Fruit fly (Drosophila melanogaster) whole organism, embryonic: ENCODE results near the gene orb.

Experiments
- CG10274 ChIP-seq: fragments of 200-800 bp; sonication (Bioruptor generic); optimal IDR thresholded peaks from 3 replicates; lab custom pipeline; 2017; ENCODE audit warnings: missing biosample characterization, mild to moderate bottlenecking, missing genetic modification characterization
- CG10431 ChIP-seq: fragments of 200-800 bp; sonication (Bioruptor generic); optimal IDR thresholded peaks from 3 replicates; lab custom pipeline; 2018; ENCODE audit warnings: missing biosample characterization, mild to moderate bottlenecking, missing genetic modification characterization
- CG10462 ChIP-seq: fragments of 200-800 bp; sonication (Bioruptor generic); optimal IDR thresholded peaks from 2 replicates; lab custom pipeline; 2016; ENCODE audit warnings: missing biosample characterization, missing genetic modification characterization
- CG10959 ChIP-seq: fragments of 200-800 bp; sonication (Bioruptor generic); IDR thresholded peaks from 2 replicates; pipeline ENCODE4 v1.3.6; 2022; ENCODE audit warnings: missing biosample characterization, missing genetic modification characterization
- CG10979 ChIP-seq: fragments of 200-800 bp; sonication (Bioruptor generic); optimal IDR thresholded peaks from 2 replicates; lab custom pipeline; 2018; ENCODE audit warnings: missing biosample characterization, mild to moderate bottlenecking, missing genetic modification characterization, moderate library complexity
- CG11085 ChIP-seq: fragments of 200-800 bp; sonication (Bioruptor generic); IDR thresholded peaks from 2 replicates; pipeline ENCODE4 v1.3.6; 2022; ENCODE audit warnings: missing biosample characterization, missing genetic modification characterization
- CG12391 ChIP-seq: fragments of 200-800 bp; sonication (Bioruptor generic); optimal IDR thresholded peaks from 3 replicates; lab custom pipeline; 2018; ENCODE audit warnings: missing biosample characterization, mild to moderate bottlenecking, missing genetic modification characterization, moderate library complexity
- CG12769 ChIP-seq: fragments of 200-800 bp; sonication (Bioruptor generic); optimal IDR thresholded peaks from 2 replicates; lab custom pipeline; 2019; ENCODE audit warnings: missing biosample characterization, mild to moderate bottlenecking, missing genetic modification characterization, moderate library complexity
- CG13775 ChIP-seq: fragments of 200-800 bp; sonication (Bioruptor generic); optimal IDR thresholded peaks from 3 replicates; lab custom pipeline; 2017; ENCODE audit warnings: missing biosample characterization, mild to moderate bottlenecking, missing genetic modification characterization
- CG14710 ChIP-seq: fragments of 200-800 bp; sonication (Bioruptor generic); optimal IDR thresholded peaks from 3 replicates; lab custom pipeline; 2019; ENCODE audit warnings: missing biosample characterization, mild to moderate bottlenecking, missing genetic modification characterization, moderate library complexity
- CG16815 ChIP-seq: fragments of 200-800 bp; sonication (Bioruptor generic); optimal IDR thresholded peaks from 3 replicates; lab custom pipeline; 2017; ENCODE audit warnings: missing biosample characterization, mild to moderate bottlenecking, missing genetic modification characterization
- CG17361 ChIP-seq: fragments of 200-800 bp; sonication (Bioruptor generic); IDR thresholded peaks from 3 replicates; pipeline ENCODE4 v1.3.6; 2022; ENCODE audit warnings: missing biosample characterization, missing genetic modification characterization
- CG18764 ChIP-seq: fragments of 200-800 bp; sonication (Bioruptor generic); optimal IDR thresholded peaks from 3 replicates; lab custom pipeline; 2016; ENCODE audit warnings: missing biosample characterization, missing genetic modification characterization
- CG2875 ChIP-seq: fragments of 200-800 bp; sonication (Bioruptor generic); optimal IDR thresholded peaks from 2 replicates; lab custom pipeline; 2017; ENCODE audit warnings: missing biosample characterization, mild to moderate bottlenecking, missing genetic modification characterization, missing genetic modification reagents
- CG30020 ChIP-seq: fragments of 200-800 bp; optimal IDR thresholded peaks from 2 replicates; lab custom pipeline; 2019; ENCODE audit warnings: missing biosample characterization, mild to moderate bottlenecking, missing genetic modification characterization, moderate library complexity
- CG3281 ChIP-seq: fragments of 200-800 bp; sonication (Bioruptor generic); optimal IDR thresholded peaks from 3 replicates; lab custom pipeline; 2017; ENCODE audit warnings: missing biosample characterization, mild to moderate bottlenecking, missing genetic modification characterization
- CG3407 ChIP-seq: fragments of 200-800 bp; sonication (Bioruptor generic); optimal IDR thresholded peaks from 2 replicates; lab custom pipeline; 2018; ENCODE audit warnings: missing biosample characterization, mild to moderate bottlenecking, missing genetic modification characterization
- CG4360 ChIP-seq: fragments of 200-800 bp; sonication (Bioruptor generic); IDR thresholded peaks from 2 replicates; pipeline ENCODE4 v1.3.6; 2022; ENCODE audit warnings: missing biosample characterization, missing genetic modification characterization
- CG4820 ChIP-seq: fragments of 200-800 bp; sonication (Bioruptor generic); optimal IDR thresholded peaks from 3 replicates; lab custom pipeline; 2016; ENCODE audit warnings: missing biosample characterization, missing genetic modification characterization
- CG6272 ChIP-seq: fragments of 200-800 bp; sonication (Bioruptor generic); IDR thresholded peaks from 2 replicates; pipeline ENCODE4 v1.3.6; 2022; ENCODE audit warnings: missing biosample characterization, missing genetic modification characterization
- CG7271 ChIP-seq: fragments of 200-800 bp; sonication (Bioruptor generic); optimal IDR thresholded peaks from 2 replicates; lab custom pipeline; 2018; ENCODE audit warnings: missing biosample characterization, mild to moderate bottlenecking, missing genetic modification characterization, moderate library complexity
- CG7745 ChIP-seq: fragments of 200-800 bp; sonication (Bioruptor generic); optimal IDR thresholded peaks from 2 replicates; lab custom pipeline; 2018; ENCODE audit warnings: missing biosample characterization, mild to moderate bottlenecking, missing genetic modification characterization, moderate library complexity
- CG8388 ChIP-seq: fragments of 200-800 bp; sonication (Bioruptor generic); optimal IDR thresholded peaks from 2 replicates; lab custom pipeline; 2019; ENCODE audit warnings: missing biosample characterization, mild to moderate bottlenecking, missing genetic modification characterization, moderate library complexity
- Camta ChIP-seq: fragments of 200-800 bp; sonication (Bioruptor generic); optimal IDR thresholded peaks from 2 replicates; lab custom pipeline; 2016; ENCODE audit warnings: missing biosample characterization, missing genetic modification characterization
- Dref ChIP-seq: fragments of 200-800 bp; sonication (Bioruptor generic); IDR thresholded peaks from 2 replicates; pipeline ENCODE4 v1.3.6; 2022; ENCODE audit warnings: missing biosample characterization, missing genetic modification characterization
- Eip74EF ChIP-seq, 2 experiments: fragments of 200-800 bp in 1 of 2; fragments of >200 bp in 1 of 2; sonication (Bioruptor generic) in 1 of 2; optimal IDR thresholded peaks; 2 replicates each; lab custom pipeline; 2017 to 2019; ENCODE audit warnings: missing biosample characterization in 2 of 2, missing genetic modification characterization in 2 of 2, mild to moderate bottlenecking in 1 of 2, moderate library complexity in 1 of 2
- Hsf ChIP-seq: fragments of 200-800 bp; sonication (Bioruptor generic); optimal IDR thresholded peaks from 3 replicates; lab custom pipeline; 2016; ENCODE audit warnings: missing biosample characterization, missing genetic modification characterization
- MTF-1 ChIP-seq: fragments of 200-800 bp; sonication (Bioruptor generic); optimal IDR thresholded peaks from 2 replicates; lab custom pipeline; 2018; ENCODE audit warnings: missing biosample characterization, mild to moderate bottlenecking, missing genetic modification characterization, borderline replicate concordance
- Mad ChIP-seq: fragments of 200-800 bp; sonication (Bioruptor generic); optimal IDR thresholded peaks from 2 replicates; lab custom pipeline; 2016; ENCODE audit warnings: missing biosample characterization, missing genetic modification characterization
- NK7.1 ChIP-seq: fragments of 200-800 bp; sonication (Bioruptor generic); optimal IDR thresholded peaks from 3 replicates; lab custom pipeline; 2016; ENCODE audit warnings: missing biosample characterization, missing genetic modification characterization
- Nf-YB ChIP-seq: fragments of 200-800 bp; sonication (Bioruptor generic); optimal IDR thresholded peaks from 3 replicates; lab custom pipeline; 2019; ENCODE audit warnings: missing biosample characterization, mild to moderate bottlenecking, missing genetic modification characterization, moderate library complexity
- Sox102F ChIP-seq: fragments of 200-800 bp; sonication (Bioruptor generic); optimal IDR thresholded peaks from 2 replicates; lab custom pipeline; 2018; ENCODE audit warnings: missing biosample characterization, mild to moderate bottlenecking, missing genetic modification characterization, moderate library complexity
- amos ChIP-seq: fragments of 200-800 bp; sonication (Bioruptor generic); IDR thresholded peaks from 2 replicates; pipeline ENCODE4 v1.3.6; 2022; ENCODE audit warnings: missing biosample characterization, missing genetic modification characterization; ENCODE audit not compliant: partially characterized antibody
- ara ChIP-seq: fragments of 200-800 bp; sonication (Bioruptor generic); IDR thresholded peaks from 2 replicates; pipeline ENCODE4 v1.3.6; 2022; ENCODE audit warnings: missing biosample characterization, missing genetic modification characterization
- ato ChIP-seq: fragments of 200-800 bp; sonication (Bioruptor generic); IDR thresholded peaks from 2 replicates; pipeline ENCODE4 v1.3.6; 2022; ENCODE audit warnings: missing biosample characterization, missing genetic modification characterization; ENCODE audit not compliant: partially characterized antibody
- cas ChIP-seq: fragments of 200-800 bp; sonication (Bioruptor generic); IDR thresholded peaks from 2 replicates; pipeline ENCODE4 v1.3.6; 2022; ENCODE audit warnings: missing biosample characterization, missing genetic modification characterization
- dmrt11E ChIP-seq: fragments of 200-800 bp; sonication (Bioruptor generic); optimal IDR thresholded peaks from 3 replicates; lab custom pipeline; 2018; ENCODE audit warnings: missing biosample characterization, mild to moderate bottlenecking, missing genetic modification characterization, moderate library complexity
- fd96Cb ChIP-seq: fragments of 200-800 bp; sonication (Bioruptor generic); optimal IDR thresholded peaks from 2 replicates; lab custom pipeline; 2018; ENCODE audit warnings: missing biosample characterization, mild to moderate bottlenecking, missing genetic modification characterization, moderate library complexity
- fru ChIP-seq: fragments of >200 bp; optimal IDR thresholded peaks from 2 replicates; lab custom pipeline; 2017
- lab ChIP-seq: fragments of 200-800 bp; sonication (Bioruptor generic); optimal IDR thresholded peaks from 3 replicates; lab custom pipeline; 2017; ENCODE audit warnings: missing biosample characterization, missing genetic modification characterization, mild to moderate bottlenecking, moderate library complexity, missing genetic modification reagents
- lilli ChIP-seq: fragments of 200-800 bp; sonication (Bioruptor generic); optimal IDR thresholded peaks from 3 replicates; lab custom pipeline; 2016; ENCODE audit warnings: missing biosample characterization, missing genetic modification characterization
- maf-S ChIP-seq: fragments of 200-800 bp; sonication (Bioruptor generic); optimal IDR thresholded peaks from 2 replicates; lab custom pipeline; 2016; ENCODE audit warnings: missing biosample characterization, missing genetic modification characterization
- nom ChIP-seq: fragments of 200-800 bp; sonication (Bioruptor generic); optimal IDR thresholded peaks from 2 replicates; lab custom pipeline; 2017; ENCODE audit warnings: missing biosample characterization, missing genetic modification characterization, mild to moderate bottlenecking, moderate library complexity, missing genetic modification reagents
- pnt ChIP-seq: fragments of 200-800 bp; sonication (Bioruptor generic); optimal IDR thresholded peaks from 3 replicates; lab custom pipeline; 2016; ENCODE audit warnings: missing biosample characterization, missing genetic modification characterization
- sens-2 ChIP-seq: fragments of 200-800 bp; sonication (Bioruptor generic); IDR thresholded peaks from 2 replicates; pipeline ENCODE4 v1.3.6; 2022; ENCODE audit warnings: missing biosample characterization, missing genetic modification characterization
- ssp ChIP-seq: fragments of 200-800 bp; sonication (Bioruptor generic); IDR thresholded peaks from 2 replicates; pipeline ENCODE4 v1.3.6; 2022; ENCODE audit warnings: missing biosample characterization, missing genetic modification characterization
- tll ChIP-seq, 2 experiments: fragments of 200-800 bp in 1 of 2; fragments of >200 bp in 1 of 2; sonication (Bioruptor generic) in 1 of 2; optimal IDR thresholded peaks; 2 replicates each; lab custom pipeline; 2017 to 2019; ENCODE audit warnings: missing biosample characterization in 2 of 2, missing genetic modification characterization in 2 of 2, mild to moderate bottlenecking in 1 of 2, moderate library complexity in 1 of 2
- trem ChIP-seq: fragments of 200-800 bp; optimal IDR thresholded peaks from 3 replicates; lab custom pipeline; 2019; ENCODE audit warnings: missing biosample characterization, mild to moderate bottlenecking, missing genetic modification characterization, moderate library complexity
- vfl ChIP-seq: fragments of 200-800 bp; sonication (Bioruptor generic); optimal IDR thresholded peaks from 2 replicates; lab custom pipeline; 2016; ENCODE audit warnings: missing biosample characterization, missing genetic modification characterization
- yki ChIP-seq: fragments of >200 bp; optimal IDR thresholded peaks from 3 replicates; lab custom pipeline; 2018
- zf30C ChIP-seq: fragments of 200-800 bp; sonication (Bioruptor generic); optimal IDR thresholded peaks from 3 replicates; lab custom pipeline; 2018; ENCODE audit warnings: missing biosample characterization, mild to moderate bottlenecking, missing genetic modification characterization

Gene orb

dm6 chr3R:23303297-23303696 is 22.6 kb upstream of the orb start (continued):
- TF ChIP-seq CG12391: peak; percentile 48
- TF ChIP-seq trem: peak; percentile 13
- TF ChIP-seq yki (lab: Kevin White, UChicago): no peak
- TF ChIP-seq CG10274 (GFP tag; lab: Kevin White, UChicago): no peak
- TF ChIP-seq CG17361: 0 out of 3 replicates have a peak, but pooled peaks have one; percentile 40
- TF ChIP-seq vfl: no peak
- peak; percentile 23 for TF ChIP-seq fd96Cb (tag; lab: Kevin White, UChicago)
- no peak for TF ChIP-seq sens-2 (GFP tag; lab: Robert Waterston, UW)
- no peak for TF ChIP-seq amos (GFP tag; lab: Robert Waterston, UW)
- TF ChIP-seq Hsf (GFP tag; lab: Kevin White, UChicago): peak; percentile 21
- TF ChIP-seq CG18764 (GFP tag; lab: Kevin White, UChicago): no peak
- TF ChIP-seq CG6272 (GFP tag; lab: Robert Waterston, UW): no peak
- TF ChIP-seq lab (GFP tag; lab: Kevin White, UChicago): no peak
- TF ChIP-seq Mad (GFP tag; lab: Kevin White, UChicago): no peak
- TF ChIP-seq CG8388 (GFP tag; lab: Kevin White, UChicago): peak; percentile 28
- TF ChIP-seq CG4360 (GFP tag; lab: Robert Waterston, UW): peak; percentile 59
- no peak for TF ChIP-seq CG11085 (GFP tag; lab: Robert Waterston, UW)
- no peak for TF ChIP-seq CG3281 (GFP tag; lab: Kevin White, UChicago)
- TF ChIP-seq ara (GFP tag; lab: Robert Waterston, UW): peak; percentile 51; the same call in 1 of the 2 replicates
- TF ChIP-seq lilli (GFP tag; lab: Kevin White, UChicago): peak; percentile 5
- peak; percentile 3 for TF ChIP-seq CG13775 (GFP tag; lab: Kevin White, UChicago)
- TF ChIP-seq CG10979: peak; percentile 71
- peak; percentile 25 for TF ChIP-seq CG16815 (GFP tag; lab: Kevin White, UChicago)
- TF ChIP-seq CG7271 (tag; lab: Kevin White, UChicago): no peak
- peak; percentile 4 for TF ChIP-seq CG10462 (GFP tag; lab: Kevin White, UChicago)
- no peak for TF ChIP-seq CG7745 (tag; lab: Kevin White, UChicago)
- peak; percentile 8 for TF ChIP-seq CG4820 (GFP tag; lab: Kevin White, UChicago)
- TF ChIP-seq CG3407 (GFP tag; lab: Kevin White, UChicago): no peak
- no peak for TF ChIP-seq maf-S
- no peak for TF ChIP-seq CG12769 (tag; lab: Kevin White, UChicago)
- no peak for TF ChIP-seq cas (GFP tag; lab: Robert Waterston, UW)
- no peak for TF ChIP-seq Eip74EF (GFP tag; optimal IDR thresholded peaks at IDR 0.05; lab: Kevin White, UChicago)
- TF ChIP-seq MTF-1 (GFP tag; lab: Kevin White, UChicago): no peak
- TF ChIP-seq CG30020 (tag; lab: Kevin White, UChicago): no peak
- peak; percentile 83 for TF ChIP-seq dmrt11E (tag; lab: Kevin White, UChicago)
- TF ChIP-seq ato: no peak
- TF ChIP-seq Nf-YB (GFP tag; lab: Kevin White, UChicago): peak; percentile 59
- no peak for TF ChIP-seq CG10431 (GFP tag; lab: Kevin White, UChicago)
- TF ChIP-seq zf30C (GFP tag; lab: Kevin White, UChicago): peak; percentile 87
- no peak for TF ChIP-seq ssp (GFP tag; lab: Robert Waterston, UW)
- TF ChIP-seq fru: no peak
- TF ChIP-seq CG14710: peak; percentile 42
- TF ChIP-seq Camta (GFP tag; lab: Kevin White, UChicago): no peak
- no peak for TF ChIP-seq Dref (GFP tag; lab: Robert Waterston, UW)
- TF ChIP-seq CG2875: no peak
- TF ChIP-seq tll (GFP tag; optimal IDR thresholded peaks at IDR 0.05; lab: Kevin White, UChicago): peak in 1 of 2 experiments; percentile 19
- no peak for TF ChIP-seq nom (GFP tag; lab: Kevin White, UChicago)
- TF ChIP-seq NK7.1: no peak
- no peak for TF ChIP-seq Sox102F
- TF ChIP-seq CG10959: peak; percentile 49
- TF ChIP-seq pnt (GFP tag; lab: Kevin White, UChicago): no peak
